Worm (Caenorhabditis elegans) whole organism, L2 larva: ENCODE results near the gene srz-75.

Source experiments
- C34F6.9 ChIP-seq: fragments of 150-350 bp; optimal IDR thresholded peaks from 2 replicates; lab custom pipeline; 2014; ENCODE audit warnings: missing biosample characterization, missing genetic modification characterization
- F13H6.1 ChIP-seq: sonication (generic microtip); optimal IDR thresholded peaks from 2 replicates; lab custom pipeline; 2016; ENCODE audit warnings: missing genetic modification characterization, missing compliant biosample characterization
- R02D3.7 ChIP-seq: fragments of 150-350 bp; optimal IDR thresholded peaks from 2 replicates; lab custom pipeline; 2014; ENCODE audit warnings: missing biosample characterization, missing genetic modification characterization
- Y55F3AM.14 ChIP-seq: fragments of 200-800 bp; sonication (Bioruptor generic); optimal IDR thresholded peaks from 2 replicates; lab custom pipeline; 2018; ENCODE audit warnings: mild to moderate bottlenecking, missing genetic modification characterization, missing compliant biosample characterization
- alr-1 ChIP-seq: fragments of 150-350 bp; optimal IDR thresholded peaks from 2 replicates; lab custom pipeline; 2014; ENCODE audit warnings: missing biosample characterization, missing genetic modification characterization
- aly-2 ChIP-seq: fragments of 150-350 bp; optimal IDR thresholded peaks from 2 replicates; lab custom pipeline; 2014; ENCODE audit warnings: missing biosample characterization, missing genetic modification characterization
- blmp-1 ChIP-seq: sonication (generic microtip); optimal IDR thresholded peaks from 2 replicates; lab custom pipeline; 2017; ENCODE audit warnings: missing genetic modification characterization, mild to moderate bottlenecking, missing compliant biosample characterization, antibody characterized with exemption, moderate library complexity; ENCODE audit not compliant: insufficient read depth
- ceh-82 ChIP-seq: fragments of 150-350 bp; optimal IDR thresholded peaks from 2 replicates; lab custom pipeline; 2014; ENCODE audit warnings: missing biosample characterization, missing genetic modification characterization
- dmd-4 ChIP-seq: sonication (generic microtip); optimal IDR thresholded peaks from 2 replicates; lab custom pipeline; 2017; ENCODE audit warnings: missing biosample characterization, missing genetic modification characterization
- egl-27 ChIP-seq: sonication (generic microtip); optimal IDR thresholded peaks from 3 replicates; lab custom pipeline; 2017; ENCODE audit warnings: missing biosample characterization, missing genetic modification reagents, missing genetic modification characterization
- elt-1 ChIP-seq: fragments of 150-350 bp; optimal IDR thresholded peaks from 2 replicates; lab custom pipeline; 2014; ENCODE audit warnings: missing biosample characterization, missing genetic modification characterization
- fos-1 ChIP-seq: fragments of 150-350 bp; optimal IDR thresholded peaks from 2 replicates; lab custom pipeline; 2014; ENCODE audit warnings: missing biosample characterization, missing genetic modification characterization
- lin-11 ChIP-seq: fragments of 150-350 bp; sonication (generic microtip); optimal IDR thresholded peaks from 2 replicates; lab custom pipeline; 2014; ENCODE audit warnings: missing biosample characterization, missing genetic modification characterization, inconsistent platforms, mixed read lengths
- lsy-2 ChIP-seq, 2 experiments: fragments of 150-350 bp in 1 of 2; sonication (generic microtip) in 1 of 2; optimal IDR thresholded peaks; 2 replicates each; lab custom pipeline; 2014 to 2017; ENCODE audit warnings: missing biosample characterization in 2 of 2, missing genetic modification characterization in 2 of 2
- mab-5 ChIP-seq: fragments of 150-350 bp; optimal IDR thresholded peaks from 2 replicates; lab custom pipeline; 2014; ENCODE audit warnings: missing biosample characterization, missing genetic modification characterization
- mbf-1 ChIP-seq: sonication (generic microtip); optimal IDR thresholded peaks from 2 replicates; lab custom pipeline; 2017; ENCODE audit warnings: missing biosample characterization, missing genetic modification characterization
- mdl-1 ChIP-seq, 2 experiments: fragments of 150-350 bp in 1 of 2; sonication (generic microtip) in 1 of 2; optimal IDR thresholded peaks; 2 replicates each; lab custom pipeline; 2017; ENCODE audit warnings: missing biosample characterization in 2 of 2, missing genetic modification characterization in 2 of 2
- nhr-10 ChIP-seq: sonication (generic microtip); optimal IDR thresholded peaks from 2 replicates; lab custom pipeline; 2017; ENCODE audit warnings: missing biosample characterization, missing genetic modification characterization
- nhr-11 ChIP-seq: fragments of 150-350 bp; optimal IDR thresholded peaks from 2 replicates; lab custom pipeline; 2014; ENCODE audit warnings: missing biosample characterization, missing genetic modification characterization
- nhr-21 ChIP-seq: fragments of 150-350 bp; optimal IDR thresholded peaks from 2 replicates; lab custom pipeline; 2014; ENCODE audit warnings: missing biosample characterization, missing genetic modification characterization
- nhr-23 ChIP-seq: fragments of 150-350 bp; optimal IDR thresholded peaks from 2 replicates; lab custom pipeline; 2014; ENCODE audit warnings: missing biosample characterization, missing genetic modification reagents, missing genetic modification characterization
- nhr-237 ChIP-seq: fragments of 150-350 bp; optimal IDR thresholded peaks from 2 replicates; lab custom pipeline; 2014; ENCODE audit warnings: missing biosample characterization, missing genetic modification characterization
- nhr-25 ChIP-seq: fragments of 150-350 bp; sonication (generic microtip); optimal IDR thresholded peaks from 3 replicates; lab custom pipeline; 2014; ENCODE audit warnings: missing biosample characterization, missing genetic modification characterization
- nhr-77 ChIP-seq: fragments of 150-350 bp; optimal IDR thresholded peaks from 2 replicates; lab custom pipeline; 2014; ENCODE audit warnings: missing biosample characterization, missing genetic modification characterization
- peb-1 ChIP-seq: fragments of 150-350 bp; optimal IDR thresholded peaks from 2 replicates; lab custom pipeline; 2014; ENCODE audit warnings: missing biosample characterization, missing genetic modification characterization
- sem-4 ChIP-seq: fragments of 150-350 bp; optimal IDR thresholded peaks from 2 replicates; lab custom pipeline; 2014; ENCODE audit warnings: missing biosample characterization, missing genetic modification reagents, missing genetic modification characterization
- skn-1 ChIP-seq: sonication (generic microtip); optimal IDR thresholded peaks from 2 replicates; lab custom pipeline; 2017; ENCODE audit warnings: missing biosample characterization, missing genetic modification characterization
- sma-9 ChIP-seq, 2 experiments: fragments of 150-350 bp in 1 of 2; sonication (generic microtip) in 1 of 2; optimal IDR thresholded peaks; 2 replicates each; lab custom pipeline; 2014 to 2016; ENCODE audit warnings: missing genetic modification characterization in 2 of 2, mild to moderate bottlenecking in 1 of 2, missing biosample characterization in 1 of 2, missing compliant biosample characterization in 1 of 2, missing genetic modification reagents in 1 of 2, moderate library complexity in 1 of 2
- snpc-4 ChIP-seq: fragments of 150-350 bp; optimal IDR thresholded peaks from 2 replicates; lab custom pipeline; 2014; ENCODE audit warnings: missing biosample characterization, missing genetic modification characterization
- unc-39 ChIP-seq: fragments of 150-350 bp; optimal IDR thresholded peaks from 2 replicates; lab custom pipeline; 2014; ENCODE audit warnings: missing biosample characterization, missing genetic modification characterization
- unc-55 ChIP-seq: fragments of 150-350 bp; sonication (generic microtip); optimal IDR thresholded peaks from 3 replicates; lab custom pipeline; 2014; ENCODE audit warnings: missing biosample characterization, missing genetic modification reagents, missing genetic modification characterization
- zag-1 ChIP-seq: fragments of 150-350 bp; optimal IDR thresholded peaks from 2 replicates; lab custom pipeline; 2014; ENCODE audit warnings: missing biosample characterization, missing genetic modification characterization
- ztf-1 ChIP-seq: fragments of 200-800 bp; sonication (Bioruptor generic); conservative IDR thresholded peaks from 2 replicates; pipeline ENCODE4 v1.3.6; 2022; ENCODE audit warnings: missing genetic modification characterization, missing compliant biosample characterization
- ztf-11 ChIP-seq: sonication (generic microtip); optimal IDR thresholded peaks from 2 replicates; lab custom pipeline; 2017; ENCODE audit warnings: missing biosample characterization, missing genetic modification characterization
- ztf-4 ChIP-seq: fragments of 150-350 bp; optimal IDR thresholded peaks from 2 replicates; lab custom pipeline; 2014; ENCODE audit warnings: missing biosample characterization, missing genetic modification characterization

srz-75 gene

DNA sequence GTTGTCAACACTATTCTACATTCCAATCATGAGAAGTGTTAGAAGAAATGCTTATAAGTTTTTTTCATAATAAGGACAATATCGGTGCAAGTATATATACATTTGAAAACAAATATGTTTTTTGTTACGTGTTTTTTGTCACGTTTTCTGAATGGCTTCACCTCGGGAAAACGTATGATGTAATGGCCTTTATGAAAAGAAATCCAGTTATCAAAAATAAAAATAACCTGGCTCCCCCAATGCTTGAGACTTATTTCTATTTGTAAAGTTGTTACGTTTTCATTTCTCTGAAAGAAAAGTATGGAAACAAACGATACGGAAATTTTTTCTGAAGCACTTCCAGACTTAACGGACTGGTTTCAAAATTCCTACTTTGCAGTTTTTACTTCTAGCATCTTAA lies 8.2 kb upstream of the srz-75 start, which contains the start of gene srz-72:
Gene srz-72, plus strand, starts transcription at position 301 of the 400 bp plus-strand sequence.
- TF ChIP-seq mdl-1 (tag; optimal IDR thresholded peaks at IDR 0.05; lab: Kevin White, UChicago): no peak
- no peak for TF ChIP-seq nhr-25 (tag; lab: Kevin White, UChicago)
- no peak for TF ChIP-seq elt-1 (tag; lab: Kevin White, UChicago)
- no peak for TF ChIP-seq sem-4 (tag; lab: Kevin White, UChicago)
- TF ChIP-seq skn-1 (tag; lab: Kevin White, UChicago): no peak
- no peak for TF ChIP-seq unc-55 (GFP tag; lab: Kevin White, UChicago)
- TF ChIP-seq zag-1 (tag; lab: Kevin White, UChicago): no peak
- no peak for TF ChIP-seq nhr-11 (tag; lab: Kevin White, UChicago)
- no peak for TF ChIP-seq Y55F3AM.14 (GFP tag; lab: Kevin White, UChicago)
- TF ChIP-seq ceh-82 (tag; lab: Kevin White, UChicago): no peak
- TF ChIP-seq nhr-21 (tag; lab: Kevin White, UChicago): no peak
- no peak for TF ChIP-seq ztf-11 (tag; lab: Kevin White, UChicago)
- no peak for TF ChIP-seq snpc-4 (tag; lab: Kevin White, UChicago)
- TF ChIP-seq fos-1: no peak
- no peak for TF ChIP-seq blmp-1 (tag; lab: Kevin White, UChicago)

DNA sequence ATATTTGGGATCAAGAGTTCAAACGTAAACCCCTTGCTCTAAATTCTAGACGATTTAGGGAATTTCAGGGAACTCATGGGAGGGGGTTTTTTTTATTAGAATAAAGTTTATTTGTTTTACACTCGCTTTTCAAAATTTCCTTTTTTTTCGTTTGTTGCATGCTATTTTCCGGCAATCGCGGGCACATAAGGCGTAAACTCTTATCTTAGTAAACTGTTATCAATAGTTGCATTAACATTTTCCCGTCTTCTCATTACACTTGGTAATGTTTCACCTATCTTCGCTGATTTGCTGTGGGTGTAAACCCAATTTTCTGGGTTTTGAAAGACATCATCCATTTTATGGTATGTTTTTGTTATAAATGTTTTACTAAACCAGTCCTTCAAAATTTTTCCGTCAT lies 3.2 kb upstream of the srz-75 start:
- no peak for TF ChIP-seq R02D3.7 (tag; lab: Kevin White, UChicago)
- TF ChIP-seq sma-9 (GFP tag; optimal IDR thresholded peaks at IDR 0.05; lab: Kevin White, UChicago): no peak
- no peak for TF ChIP-seq sma-9 (tag; optimal IDR thresholded peaks at IDR 0.05; lab: Kevin White, UChicago)
- no peak for TF ChIP-seq C34F6.9
- no peak for TF ChIP-seq F13H6.1 (tag; lab: Kevin White, UChicago)
- TF ChIP-seq zag-1 (tag; lab: Kevin White, UChicago): no peak
- TF ChIP-seq fos-1: no peak
- TF ChIP-seq lin-11 (tag; lab: Kevin White, UChicago): no peak
- no peak for TF ChIP-seq blmp-1 (tag; lab: Kevin White, UChicago)
- no peak for TF ChIP-seq ceh-82 (tag; lab: Kevin White, UChicago)
- TF ChIP-seq, all 48 proteins: peak for 0

DNA sequence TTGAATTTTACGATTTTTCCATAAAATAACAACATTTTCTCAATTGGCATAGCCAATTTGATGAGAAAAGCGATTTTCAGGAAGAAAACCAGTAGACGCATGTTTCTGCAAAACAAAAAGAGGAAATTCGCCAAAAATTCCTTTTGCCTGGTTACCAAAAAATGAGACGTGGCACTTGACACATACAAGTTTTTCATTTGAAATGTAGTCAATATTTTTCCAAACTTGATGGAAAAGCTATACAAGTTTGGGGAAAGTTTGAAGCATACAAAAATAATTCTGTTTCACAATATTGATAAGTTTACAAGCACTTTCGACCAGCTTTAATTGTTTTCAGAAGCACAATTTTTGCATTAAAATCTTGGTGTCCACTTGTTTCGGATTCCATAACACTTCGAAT lies 10.0 kb downstream of the srz-75 start, which contains the start of gene clec-191:
Gene clec-191, minus strand, starts transcription at position 101 of the 400 bp plus-strand sequence.
- TF ChIP-seq sma-9 (GFP tag; optimal IDR thresholded peaks at IDR 0.05; lab: Kevin White, UChicago): no peak
- TF ChIP-seq sma-9 (tag; optimal IDR thresholded peaks at IDR 0.05; lab: Kevin White, UChicago): no peak
- no peak for TF ChIP-seq lin-11 (tag; lab: Kevin White, UChicago)
- TF ChIP-seq zag-1 (tag; lab: Kevin White, UChicago): no peak
- TF ChIP-seq R02D3.7 (tag; lab: Kevin White, UChicago): no peak
- no peak for TF ChIP-seq elt-1 (tag; lab: Kevin White, UChicago)
- no peak for TF ChIP-seq alr-1
- no peak for TF ChIP-seq mbf-1 (tag; lab: Kevin White, UChicago)
- TF ChIP-seq egl-27 (tag; lab: Kevin White, UChicago): no peak
- TF ChIP-seq unc-55 (GFP tag; lab: Kevin White, UChicago): no peak

DNA sequence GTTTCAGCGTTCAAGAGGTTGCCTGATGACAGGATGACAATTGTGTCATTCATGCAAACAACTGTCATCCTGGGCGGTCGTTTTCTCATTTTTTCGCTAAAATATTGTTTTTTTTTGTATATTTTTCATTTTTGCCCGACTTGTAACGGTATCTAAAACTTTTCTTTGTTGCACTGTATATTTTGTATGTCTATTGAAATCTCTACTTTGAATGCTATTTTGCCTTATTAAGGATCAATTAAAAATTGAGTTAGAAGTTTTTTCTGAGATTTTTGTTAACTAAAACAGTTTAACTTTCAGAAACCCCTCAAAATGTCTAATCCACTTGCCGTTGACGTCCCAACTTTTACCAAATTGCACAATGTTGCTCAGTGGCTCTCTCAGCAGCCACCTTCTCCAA lies 12.7 kb downstream of the srz-75 start, which contains the start of gene ccch-2:
Gene ccch-2, plus strand, starts transcription at position 301 of the 400 bp plus-strand sequence.
- TF ChIP-seq zag-1 (tag; lab: Kevin White, UChicago) (no peak), mab-5 (no peak), ztf-4 (tag; lab: Kevin White, UChicago) (no peak), lsy-2 (tag; optimal IDR thresholded peaks at IDR 0.05; lab: Kevin White, UChicago) (no peak), nhr-10 (tag; lab: Kevin White, UChicago) (no peak), aly-2 (tag; lab: Kevin White, UChicago) (no peak), blmp-1 (tag; lab: Kevin White, UChicago) (no peak), nhr-237 (tag; lab: Kevin White, UChicago) (no peak), ztf-1 (GFP tag; lab: Robert Waterston, UW) (no peak), unc-39 (tag; lab: Kevin White, UChicago) (no peak), ceh-82 (tag; lab: Kevin White, UChicago) (no peak)

DNA sequence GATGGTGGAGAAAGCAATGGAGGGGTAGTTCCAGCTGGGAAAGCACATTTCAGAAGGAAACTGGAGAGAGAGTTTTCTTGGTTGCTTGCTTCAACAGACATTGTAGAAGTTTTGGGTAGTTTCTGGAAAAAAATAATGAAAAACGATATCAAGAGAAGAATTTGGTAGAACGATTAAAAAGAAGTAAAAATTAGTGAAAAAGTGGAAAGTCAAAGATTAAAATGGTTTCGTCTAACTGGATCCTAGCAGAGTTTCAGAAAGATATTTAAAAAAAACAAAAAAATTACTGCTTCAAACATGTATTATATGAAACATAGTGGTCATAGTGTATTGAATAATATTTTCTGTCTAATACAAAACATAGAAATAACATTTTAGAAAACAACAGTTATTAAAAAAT lies 13.4 kb downstream of the srz-75 start, which contains the start of gene F38C2.7:
Gene F38C2.7, minus strand, starts transcription at position 101 of the 400 bp plus-strand sequence.
- TF ChIP-seq nhr-23: no peak
- no peak for TF ChIP-seq zag-1 (tag; lab: Kevin White, UChicago)
- no peak for TF ChIP-seq unc-39 (tag; lab: Kevin White, UChicago)
- no peak for TF ChIP-seq lsy-2 (tag; optimal IDR thresholded peaks at IDR 0.05; lab: Kevin White, UChicago)
- TF ChIP-seq unc-55 (GFP tag; lab: Kevin White, UChicago): no peak
- TF ChIP-seq ztf-11 (tag; lab: Kevin White, UChicago): no peak
- no peak for TF ChIP-seq dmd-4
- no peak for TF ChIP-seq skn-1 (tag; lab: Kevin White, UChicago)
- no peak for TF ChIP-seq nhr-77
- TF ChIP-seq nhr-25 (tag; lab: Kevin White, UChicago): no peak
- TF ChIP-seq snpc-4 (tag; lab: Kevin White, UChicago): no peak
- no peak for TF ChIP-seq mbf-1 (tag; lab: Kevin White, UChicago)
- no peak for TF ChIP-seq nhr-21 (tag; lab: Kevin White, UChicago)
- TF ChIP-seq peb-1 (tag; lab: Kevin White, UChicago): no peak
